Worm (Caenorhabditis elegans): Measurements from ENCODE around the gene cct-6.

DNA sequence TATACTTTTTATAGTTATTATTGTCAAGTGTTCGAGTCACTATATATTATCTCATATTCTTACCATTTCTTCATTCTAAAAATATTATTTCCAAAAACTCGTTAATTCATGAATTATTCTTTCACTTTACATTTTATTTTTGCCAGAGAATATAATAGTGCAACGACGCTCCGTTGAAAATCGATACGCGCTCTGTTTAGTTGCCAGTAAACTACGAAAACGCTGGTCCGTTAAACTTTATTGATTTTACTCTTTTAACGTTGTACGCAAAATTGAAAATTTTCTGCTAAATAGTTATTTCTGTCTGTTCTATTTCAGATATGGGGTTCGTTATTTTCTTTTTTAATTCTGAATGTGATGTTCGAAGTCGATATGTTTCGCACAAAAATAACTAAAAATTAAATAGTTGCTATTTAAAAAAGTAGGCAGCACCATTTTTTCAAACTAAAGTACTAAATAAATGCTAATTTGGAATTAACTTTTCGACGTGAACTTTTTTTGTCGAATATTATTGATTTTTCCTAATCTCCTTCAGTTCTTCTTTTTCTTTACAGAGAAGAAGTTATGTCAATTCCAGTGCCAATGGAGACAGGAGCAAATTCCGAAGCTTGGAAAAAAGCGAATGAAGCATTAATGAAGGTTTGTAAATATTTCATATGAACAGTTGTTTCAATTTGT is 23.9 kb upstream of the cct-6 start, which contains the start of gene hpo-10:
- TF ChIP-seq ama-1 (optimal IDR thresholded peaks at IDR 0.05) (no peak), unc-3 (GFP tag; conservative IDR thresholded peaks at IDR 0.05) (no peak), unc-3 (tag; optimal IDR thresholded peaks at IDR 0.05) (no peak), sox-2 (GFP tag; IDR thresholded peaks at IDR 0.05) (no peak), elt-4 (tag; optimal IDR thresholded peaks at IDR 0.05) (no peak), mec-3 (tag; optimal IDR thresholded peaks at IDR 0.05; ENCODE audit: borderline replicate concordance) (no peak), ttx-3 (tag; optimal IDR thresholded peaks at IDR 0.05) (no peak), pha-2 (tag; optimal IDR thresholded peaks at IDR 0.05) (no peak), fkh-10 (GFP tag; optimal IDR thresholded peaks at IDR 0.05) (no peak), nfya-1 (tag; optimal IDR thresholded peaks at IDR 0.05) (peak; percentile 18), dmd-4 (tag; optimal IDR thresholded peaks at IDR 0.05; ENCODE audit: borderline replicate concordance) (no peak), zip-5 (tag; optimal IDR thresholded peaks at IDR 0.05) (no peak), pax-1 (tag; optimal IDR thresholded peaks at IDR 0.05) (no peak), hlh-6 (tag; optimal IDR thresholded peaks at IDR 0.05) (no peak), unc-86 (tag; optimal IDR thresholded peaks at IDR 0.05) (no peak)

All from whole organism, late embryonic.